Worm (Caenorhabditis elegans): Measurements from ENCODE around the gene F13B12.1.

DNA sequence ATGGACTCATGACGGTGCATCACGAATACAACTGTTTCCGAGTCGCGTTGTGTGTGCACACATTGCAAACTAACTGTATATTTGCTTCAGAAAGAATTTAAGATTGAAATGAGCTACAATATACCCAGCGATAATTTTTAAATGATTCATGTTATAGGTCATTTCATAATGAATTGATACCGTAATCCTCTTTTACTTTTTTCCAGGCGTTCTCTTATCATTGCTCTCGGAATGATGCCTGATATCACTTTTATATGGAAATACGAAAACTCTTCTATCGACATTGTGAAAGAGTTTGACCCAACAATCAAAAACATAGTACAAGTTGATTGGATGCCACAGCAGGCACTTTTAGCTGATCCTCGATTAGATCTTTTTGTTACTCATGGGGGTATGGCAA is 42.0 kb upstream of the F13B12.1 start:
- TF ChIP-seq nhr-237 (tag; optimal IDR thresholded peaks at IDR 0.05) (no peak), lin-11 (tag; optimal IDR thresholded peaks at IDR 0.05) (no peak), mdl-1 (tag; optimal IDR thresholded peaks at IDR 0.05) (no peak), ceh-82 (tag; optimal IDR thresholded peaks at IDR 0.05) (no peak), lin-13 (GFP tag; optimal IDR thresholded peaks at IDR 0.05) (no peak), unc-55 (GFP tag; optimal IDR thresholded peaks at IDR 0.05) (no peak), nhr-129 (tag; optimal IDR thresholded peaks at IDR 0.05) (no peak)
